Fruit fly (Drosophila melanogaster): ENCODE measurements around the gene GluRIIA.

GluRIIA gene

dm6 chr2L:5525723-5526122, 29.1 kb upstream of the GluRIIA start, which contains the start of gene Cap-D3 (continued):
- peak; percentile 28; the same call in 1 of the 3 replicates for TF ChIP-seq knrl (GFP tag; IDR thresholded peaks at IDR 0.05; ENCODE audit: partially characterized antibody)
- no peak for TF ChIP-seq CG4854 (GFP tag; optimal IDR thresholded peaks at IDR 0.05)
- peak; percentile 77 for TF ChIP-seq CG34224 (GFP tag; IDR thresholded peaks at IDR 0.05; ENCODE audit: partially characterized antibody)
- TF ChIP-seq tup (GFP tag; optimal IDR thresholded peaks at IDR 0.05) = no peak
- TF ChIP-seq Dref (GFP tag; IDR thresholded peaks at IDR 0.05) = peak; percentile 71
- TF ChIP-seq chinmo (GFP tag; IDR thresholded peaks at IDR 0.05; ENCODE audit: partially characterized antibody) = peak; percentile 71; the same call in 1 of the 4 replicates
- peak; percentile 72 for TF ChIP-seq nerfin-2 (GFP tag; IDR thresholded peaks at IDR 0.05; ENCODE audit: partially characterized antibody)
- TF ChIP-seq tna (GFP tag; IDR thresholded peaks at IDR 0.05; ENCODE audit: partially characterized antibody) = peak; percentile 74
- TF ChIP-seq Myb (GFP tag; optimal IDR thresholded peaks at IDR 0.05) = peak; percentile 78
- peak; percentile 91 for TF ChIP-seq CG14710 (tag; optimal IDR thresholded peaks at IDR 0.05)
- TF ChIP-seq CG2116 (GFP tag; optimal IDR thresholded peaks at IDR 0.05) = peak; percentile 45
- TF ChIP-seq CG13287 (GFP tag; IDR thresholded peaks at IDR 0.05; ENCODE audit: partially characterized antibody) = peak; percentile 69
- TF ChIP-seq CG6175 (GFP tag; IDR thresholded peaks at IDR 0.05) = no peak
- 0 out of 2 replicates have a peak, but pooled peaks have one; percentile 12 for TF ChIP-seq CG2129 (GFP tag; IDR thresholded peaks at IDR 0.05; ENCODE audit: partially characterized antibody)
- peak; percentile 60 for TF ChIP-seq Bgb (GFP tag; IDR thresholded peaks at IDR 0.05; ENCODE audit: partially characterized antibody)

dm6 chr2L:5526738-5527137, 28.1 kb upstream of the GluRIIA start, which contains the start of gene Cox11:
Cox11 (plus strand) TSS chr2L:5526957.
- 0 out of 3 replicates have a peak, but pooled peaks have one; percentile 44 for TF ChIP-seq vnd (GFP tag; IDR thresholded peaks at IDR 0.05; ENCODE audit: partially characterized antibody)
- TF ChIP-seq ap (GFP tag; IDR thresholded peaks at IDR 0.05) = no peak
- TF ChIP-seq hb (GFP tag; IDR thresholded peaks at IDR 0.05; ENCODE audit: partially characterized antibody) = peak; percentile 55; the same call in 1 of the 3 replicates
- TF ChIP-seq Six4 (GFP tag; optimal IDR thresholded peaks at IDR 0.05) = no peak
- TF ChIP-seq bbx (GFP tag; IDR thresholded peaks at IDR 0.05; ENCODE audit: partially characterized antibody) = peak; percentile 73
- no peak for TF ChIP-seq Oli (tag; optimal IDR thresholded peaks at IDR 0.05)
- TF ChIP-seq pan (optimal IDR thresholded peaks at IDR 0.05) = no peak
- no peak for TF ChIP-seq pan (GFP tag; optimal IDR thresholded peaks at IDR 0.05 in 1 of 2, IDR thresholded peaks at IDR 0.05 in 1 of 2)
- peak; percentile 74 for TF ChIP-seq MBD-R2 (GFP tag; IDR thresholded peaks at IDR 0.05)
- TF ChIP-seq Hr78 (GFP tag; optimal IDR thresholded peaks at IDR 0.05) = no peak
- no peak for TF ChIP-seq CG11723 (GFP tag; optimal IDR thresholded peaks at IDR 0.05)
- TF ChIP-seq hth (optimal IDR thresholded peaks at IDR 0.05) = no peak
- TF ChIP-seq stwl (tag; optimal IDR thresholded peaks at IDR 0.05) = peak; percentile 18
- peak; percentile 69; the same call in 1 of the 3 replicates for TF ChIP-seq CG6791 (GFP tag; IDR thresholded peaks at IDR 0.05; ENCODE audit: partially characterized antibody)
- peak; percentile 35 for TF ChIP-seq pzg (GFP tag; optimal IDR thresholded peaks at IDR 0.05)
- peak; percentile 27 for TF ChIP-seq BEAF-32 (GFP tag; optimal IDR thresholded peaks at IDR 0.05)
- no peak for TF ChIP-seq C15 (GFP tag; IDR thresholded peaks at IDR 0.05)
- peak; percentile 71 for TF ChIP-seq Dp (GFP tag; optimal IDR thresholded peaks at IDR 0.05)
- TF ChIP-seq Elba2 (GFP tag; optimal IDR thresholded peaks at IDR 0.05) = no peak
- TF ChIP-seq hbn (GFP tag; IDR thresholded peaks at IDR 0.05; ENCODE audit: partially characterized antibody) = peak; percentile 27; the same call in 1 of the 2 replicates
- TF ChIP-seq peb (GFP tag; IDR thresholded peaks at IDR 0.05) = no peak
- no peak for TF ChIP-seq NC2α (GFP tag; optimal IDR thresholded peaks at IDR 0.05)
- 0 out of 2 replicates have a peak, but pooled peaks have one; percentile 21 for TF ChIP-seq ato (GFP tag; IDR thresholded peaks at IDR 0.05; ENCODE audit: partially characterized antibody)
- peak; percentile 34; the same call in 1 of the 2 replicates for TF ChIP-seq Bgb (GFP tag; IDR thresholded peaks at IDR 0.05; ENCODE audit: partially characterized antibody)
- peak in 1 of 2 experiments; percentile 88 for TF ChIP-seq crp (GFP tag; optimal IDR thresholded peaks at IDR 0.05)
- TF ChIP-seq grau (tag; optimal IDR thresholded peaks at IDR 0.05) = no peak
- TF ChIP-seq E2f1 (GFP tag; IDR thresholded peaks at IDR 0.05) = no peak
- no peak for TF ChIP-seq CG12299 (tag; optimal IDR thresholded peaks at IDR 0.05)
- TF ChIP-seq CG10366 (GFP tag; IDR thresholded peaks at IDR 0.05) = no peak
- TF ChIP-seq E2f2 (GFP tag; IDR thresholded peaks at IDR 0.05) = peak; percentile 87
- TF ChIP-seq dm (GFP tag; optimal IDR thresholded peaks at IDR 0.05) = no peak
- no peak for TF ChIP-seq ewg (GFP tag; optimal IDR thresholded peaks at IDR 0.05)
- TF ChIP-seq Dll (GFP tag; IDR thresholded peaks at IDR 0.05; ENCODE audit: partially characterized antibody) = peak; percentile 44; the same call in 2 of the 4 replicates
